Worm (Caenorhabditis elegans) whole organism, early embryonic: ENCODE data around the gene bud-31.

Experiments used
- ama-1 ChIP-seq: fragments of 150-350 bp; optimal IDR thresholded peaks from 2 replicates; lab custom pipeline; 2014
- hmbx-1 ChIP-seq: sonication (generic microtip); optimal IDR thresholded peaks from 2 replicates; lab custom pipeline; 2016; ENCODE audit warnings: mild to moderate bottlenecking, missing genetic modification characterization, missing compliant biosample characterization
- scrt-1 ChIP-seq: fragments of 200-800 bp; sonication (Bioruptor generic); IDR thresholded peaks from 2 replicates; pipeline ENCODE4 v1.3.6; 2022; ENCODE audit warnings: missing genetic modification characterization, missing compliant biosample characterization
- sea-1 ChIP-seq: fragments of 200-800 bp; sonication (Bioruptor generic); conservative IDR thresholded peaks from 2 replicates; pipeline ENCODE4 v1.3.6; 2022; ENCODE audit warnings: missing genetic modification characterization, missing compliant biosample characterization
- tbx-11 ChIP-seq: fragments of 200-800 bp; sonication (Bioruptor generic); IDR thresholded peaks from 2 replicates; pipeline ENCODE4 v1.3.6; 2022; ENCODE audit warnings: missing genetic modification characterization, missing compliant biosample characterization
- tra-4 ChIP-seq: sonication (generic microtip); optimal IDR thresholded peaks from 2 replicates; lab custom pipeline; 2017; ENCODE audit warnings: missing genetic modification characterization, missing compliant biosample characterization

DNA sequence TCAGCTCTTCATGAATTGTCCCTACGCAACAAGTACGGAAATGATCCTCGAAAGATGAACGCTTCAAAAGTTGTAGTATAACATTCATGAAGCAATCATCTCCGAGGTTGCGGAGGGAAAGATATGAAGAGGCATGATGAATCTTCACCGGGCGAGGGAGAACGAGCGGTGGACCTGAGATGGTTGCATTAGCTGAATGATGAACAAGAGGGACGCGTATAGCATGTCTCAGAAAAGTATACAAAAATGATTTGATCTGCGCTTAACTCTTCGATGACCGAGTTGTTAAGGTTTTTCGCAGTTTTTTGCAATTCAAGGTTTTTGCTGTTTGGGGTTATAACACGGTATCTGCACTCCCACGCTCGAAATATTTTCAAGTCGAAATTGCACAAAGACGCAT is 10.4 kb downstream of the bud-31 start, which contains the start of gene C07A9.10:
- no peak for TF ChIP-seq tbx-11 (GFP tag; lab: Robert Waterston, UW)
- no peak for TF ChIP-seq hmbx-1 (tag; lab: Kevin White, UChicago)
- no peak for TF ChIP-seq scrt-1 (GFP tag; lab: Robert Waterston, UW)
- no peak for TF ChIP-seq tra-4 (tag; lab: Kevin White, UChicago)
- no peak for TF ChIP-seq ama-1 (lab: Kevin White, UChicago)
- no peak for TF ChIP-seq sea-1 (GFP tag; lab: Robert Waterston, UW)
